Fruit fly (Drosophila melanogaster) whole organism, wandering third instar larva: Measurements from ENCODE around the gene CG14537.

Experiments
- Abd-B ChIP-seq: fragments of >200 bp; optimal IDR thresholded peaks from 2 replicates; lab custom pipeline; 2017; ENCODE audit warnings: missing biosample characterization, missing genetic modification characterization
- CG32264 ChIP-seq: fragments of 200-800 bp; sonication (Bioruptor generic); optimal IDR thresholded peaks from 2 replicates; lab custom pipeline; 2016; ENCODE audit warnings: missing biosample characterization, missing genetic modification characterization
- CG9705 ChIP-seq: fragments of 200-800 bp; sonication (Bioruptor generic); optimal IDR thresholded peaks from 2 replicates; lab custom pipeline; 2018; ENCODE audit warnings: missing biosample characterization, mild to moderate bottlenecking, missing genetic modification characterization
- Dfd ChIP-seq: fragments of >200 bp; optimal IDR thresholded peaks from 2 replicates; lab custom pipeline; 2017; ENCODE audit warnings: missing biosample characterization, missing genetic modification characterization
- GATAd ChIP-seq: sonication (Bioruptor generic); optimal IDR thresholded peaks from 2 replicates; lab custom pipeline; 2016; ENCODE audit warnings: missing biosample characterization, missing genetic modification characterization
- HLH106 ChIP-seq: fragments of 200-800 bp; optimal IDR thresholded peaks from 3 replicates; lab custom pipeline; 2019; ENCODE audit warnings: missing biosample characterization, mild to moderate bottlenecking, missing genetic modification characterization, moderate library complexity
- Hnf4 ChIP-seq: fragments of 200-800 bp; sonication (Bioruptor generic); optimal IDR thresholded peaks from 2 replicates; lab custom pipeline; 2016; ENCODE audit warnings: missing biosample characterization, mild to moderate bottlenecking, missing genetic modification characterization
- Hr78 ChIP-seq: fragments of >200 bp; optimal IDR thresholded peaks from 2 replicates; lab custom pipeline; 2017; ENCODE audit warnings: missing biosample characterization, missing genetic modification characterization
- Hr83 ChIP-seq: fragments of 200-300 bp; sonication (Bioruptor generic); optimal IDR thresholded peaks from 2 replicates; lab custom pipeline; 2016; ENCODE audit warnings: missing biosample characterization, mild to moderate bottlenecking, missing genetic modification characterization, moderate library complexity; ENCODE audit not compliant: poor library complexity, severe bottlenecking
- Jra ChIP-seq: sonication (Bioruptor generic); optimal IDR thresholded peaks from 2 replicates; lab custom pipeline; 2016; ENCODE audit warnings: missing biosample characterization, missing genetic modification characterization
- Mio ChIP-seq: sonication (Bioruptor generic); optimal IDR thresholded peaks from 2 replicates; lab custom pipeline; 2016; ENCODE audit warnings: missing biosample characterization, missing genetic modification characterization
- Myc ChIP-seq: fragments of >200 bp; optimal IDR thresholded peaks from 2 replicates; lab custom pipeline; 2017
- Vsx2 ChIP-seq: fragments of 200-300, 225-300 bp; sonication (Bioruptor generic); optimal IDR thresholded peaks from 2 replicates; lab custom pipeline; 2018; ENCODE audit warnings: missing biosample characterization, missing genetic modification characterization; ENCODE audit not compliant: partially characterized antibody
- brk ChIP-seq: fragments of 200-800 bp; sonication (Bioruptor generic); optimal IDR thresholded peaks from 2 replicates; lab custom pipeline; 2016; ENCODE audit warnings: missing biosample characterization, mild to moderate bottlenecking, missing genetic modification characterization
- dl ChIP-seq, 2 experiments: fragments of 175-275, 200-275 bp in 1 of 2; fragments of 200-275 bp in 1 of 2; sonication (Bioruptor generic); optimal IDR thresholded peaks; lab custom pipeline; 2018; ENCODE audit warnings: mild to moderate bottlenecking in 2 of 2, missing biosample characterization in 2 of 2, missing genetic modification characterization in 2 of 2, moderate library complexity in 2 of 2; ENCODE audit not compliant: partially characterized antibody in 2 of 2, insufficient read depth in 1 of 2
- dmrt93B ChIP-seq: fragments of 200-800 bp; sonication (Bioruptor generic); optimal IDR thresholded peaks from 2 replicates; lab custom pipeline; 2018; ENCODE audit warnings: missing biosample characterization, mild to moderate bottlenecking, missing genetic modification characterization
- dsf ChIP-seq: sonication (Bioruptor generic); optimal IDR thresholded peaks from 2 replicates; lab custom pipeline; 2016; ENCODE audit warnings: missing biosample characterization, missing genetic modification characterization, borderline replicate concordance
- ey ChIP-seq: fragments of 200-800 bp; sonication (Bioruptor generic); optimal IDR thresholded peaks from 2 replicates; lab custom pipeline; 2016; ENCODE audit warnings: missing biosample characterization, missing genetic modification characterization
- foxo ChIP-seq, 2 experiments: fragments of 200-800 bp; sonication (Bioruptor generic); optimal IDR thresholded peaks; 2 replicates in 1 of 2; 3 replicates in 1 of 2; lab custom pipeline; 2016 to 2017; ENCODE audit warnings: missing biosample characterization in 2 of 2, missing genetic modification characterization in 2 of 2
- h ChIP-seq: fragments of 200-800 bp; sonication (Bioruptor generic); optimal IDR thresholded peaks from 3 replicates; lab custom pipeline; 2016; ENCODE audit warnings: missing biosample characterization, mild to moderate bottlenecking, missing genetic modification characterization
- jim ChIP-seq: fragments of 175-275, 200-325 bp; sonication (Bioruptor generic); optimal IDR thresholded peaks from 2 replicates; lab custom pipeline; 2016; ENCODE audit warnings: missing biosample characterization, mild to moderate bottlenecking, missing genetic modification characterization
- lola ChIP-seq: fragments of >200 bp; optimal IDR thresholded peaks from 2 replicates; lab custom pipeline; 2017; ENCODE audit warnings: missing biosample characterization, missing genetic modification characterization
- pan ChIP-seq: fragments of >200 bp; optimal IDR thresholded peaks from 2 replicates; lab custom pipeline; 2017
- psq ChIP-seq: fragments of 200-800 bp; sonication (Bioruptor generic); optimal IDR thresholded peaks from 3 replicates; lab custom pipeline; 2017; ENCODE audit warnings: missing biosample characterization, mild to moderate bottlenecking, missing genetic modification characterization, moderate library complexity
- sage ChIP-seq: fragments of 200-800 bp; sonication (Bioruptor generic); optimal IDR thresholded peaks from 2 replicates; lab custom pipeline; 2016; ENCODE audit warnings: missing biosample characterization, mild to moderate bottlenecking, missing genetic modification characterization
- sv ChIP-seq: fragments of 200-800 bp; sonication (Bioruptor generic); optimal IDR thresholded peaks from 3 replicates; lab custom pipeline; 2016; ENCODE audit warnings: missing biosample characterization, missing genetic modification characterization
- tai ChIP-seq: sonication (Bioruptor generic); optimal IDR thresholded peaks from 2 replicates; lab custom pipeline; 2016; ENCODE audit warnings: missing biosample characterization, missing genetic modification characterization
- woc ChIP-seq: sonication (Bioruptor generic); optimal IDR thresholded peaks from 2 replicates; lab custom pipeline; 2016; ENCODE audit warnings: missing biosample characterization, mild to moderate bottlenecking, missing genetic modification characterization

CG14537 gene

DNA sequence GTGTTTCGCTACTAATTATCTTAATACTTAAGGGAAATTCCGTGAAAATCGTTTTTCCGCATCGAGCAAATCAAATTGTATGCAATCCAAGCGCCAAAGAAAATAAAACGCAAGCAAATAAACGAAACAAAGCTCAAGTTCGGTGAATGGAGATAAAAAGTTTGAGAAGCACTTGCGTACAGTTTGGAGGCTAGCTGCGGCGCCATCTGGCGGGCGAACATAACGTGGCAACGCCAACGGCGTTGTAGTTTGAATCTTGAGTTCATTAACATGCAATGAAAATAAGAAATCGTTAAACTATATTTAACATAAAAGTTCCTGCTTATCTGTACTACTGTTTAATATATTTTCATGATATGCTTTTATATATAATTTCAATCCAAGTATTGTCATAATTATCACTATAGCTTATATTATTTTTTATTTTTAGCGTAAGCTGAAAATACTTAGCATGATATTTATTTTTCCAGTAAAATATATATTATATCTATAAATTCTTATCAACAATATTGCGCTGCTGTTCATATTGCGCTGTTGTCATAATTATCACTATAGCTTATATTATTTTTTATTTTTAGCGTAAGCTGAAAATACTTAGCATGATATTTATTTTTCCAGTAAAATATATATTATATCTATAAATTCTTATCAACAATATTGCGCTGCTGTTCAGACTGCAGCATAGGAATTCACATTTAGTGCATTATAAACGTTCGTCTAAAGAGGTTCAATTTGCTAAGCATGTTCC, 16.3 kb downstream of the CG14537 start, which contains the start of gene lectin-28C:
lectin-28C (plus strand) TSS at position 698 of the 748 bp plus-strand sequence.
- TF ChIP-seq Myc (lab: Kevin White, UChicago), result peak; percentile 86
- peak; percentile 10 for TF ChIP-seq Vsx2
- TF ChIP-seq foxo (GFP tag; optimal IDR thresholded peaks at IDR 0.05; lab: Kevin White, UChicago), result peak in 1 of 2 experiments; percentile 0

DNA sequence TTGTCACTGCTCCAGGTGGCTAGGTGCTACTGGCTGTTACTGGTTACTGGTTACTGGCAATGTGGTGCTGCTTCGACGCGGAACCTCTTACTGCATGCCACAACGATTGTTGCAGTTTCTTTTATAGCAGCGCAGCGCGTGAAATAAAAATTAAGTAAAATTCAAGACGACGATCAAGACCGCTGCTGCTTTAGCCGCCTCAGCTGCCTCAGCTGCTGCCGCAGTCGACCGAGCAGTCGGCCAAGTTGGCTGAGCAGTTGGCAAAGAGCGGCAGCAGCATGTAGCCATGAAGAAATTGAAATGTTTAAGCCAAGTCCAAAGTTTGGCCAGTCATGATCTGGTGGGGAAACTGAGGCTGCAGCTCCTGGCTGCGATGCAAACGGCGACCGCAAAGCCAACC, 20.5 kb downstream of the CG14537 start, which contains the start of gene TwdlE:
TwdlE (minus strand) TSS at position 101 of the 400 bp plus-strand sequence.
- TF ChIP-seq dsf, result no peak
- TF ChIP-seq tai (GFP tag; lab: Kevin White, UChicago), result no peak
- TF ChIP-seq dmrt93B (GFP tag; lab: Kevin White, UChicago), result no peak
- no peak for TF ChIP-seq Hnf4 (GFP tag; lab: Kevin White, UChicago)
- TF ChIP-seq Jra (GFP tag; lab: Kevin White, UChicago), result no peak
- no peak for TF ChIP-seq CG9705 (GFP tag; lab: Kevin White, UChicago)
- no peak for TF ChIP-seq psq
- TF ChIP-seq ey (GFP tag; lab: Kevin White, UChicago), result no peak
- TF ChIP-seq Abd-B (GFP tag; lab: Kevin White, UChicago), result no peak
- TF ChIP-seq GATAd (GFP tag; lab: Kevin White, UChicago), result no peak
- no peak for TF ChIP-seq Mio

DNA sequence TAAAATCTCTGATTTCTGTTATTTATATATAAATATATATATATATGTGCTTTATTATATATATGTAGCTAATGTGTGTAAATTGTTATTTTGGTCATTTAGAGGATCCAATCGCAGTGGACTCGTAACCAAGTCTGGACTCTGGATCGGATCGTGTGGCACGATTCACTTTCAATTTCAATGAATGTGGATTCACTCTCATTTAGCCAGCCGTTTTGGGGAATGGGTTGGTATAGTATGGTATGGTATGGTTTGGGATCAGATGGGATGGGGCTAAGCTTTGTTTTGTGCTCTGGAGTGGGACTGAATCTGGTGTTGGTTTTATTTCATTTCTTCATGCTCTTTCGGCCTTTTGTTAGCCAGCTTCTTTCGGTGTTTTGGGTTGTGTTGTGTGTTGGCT, 21.5 kb downstream of the CG14537 start:
- TF ChIP-seq Hr78 (GFP tag; lab: Kevin White, UChicago), result no peak
- TF ChIP-seq GATAd (GFP tag; lab: Kevin White, UChicago), result no peak
- no peak for TF ChIP-seq CG32264 (GFP tag; lab: Kevin White, UChicago)
- TF ChIP-seq CG9705 (GFP tag; lab: Kevin White, UChicago), result no peak
- no peak for TF ChIP-seq brk (GFP tag; lab: Kevin White, UChicago)
- TF ChIP-seq Dfd (GFP tag; lab: Kevin White, UChicago), result no peak
- TF ChIP-seq pan (lab: Kevin White, UChicago), result no peak
- no peak for TF ChIP-seq Hr83 (GFP tag; lab: Kevin White, UChicago)
- TF ChIP-seq psq, result no peak
- TF ChIP-seq, all 38 proteins: peak for 0

DNA sequence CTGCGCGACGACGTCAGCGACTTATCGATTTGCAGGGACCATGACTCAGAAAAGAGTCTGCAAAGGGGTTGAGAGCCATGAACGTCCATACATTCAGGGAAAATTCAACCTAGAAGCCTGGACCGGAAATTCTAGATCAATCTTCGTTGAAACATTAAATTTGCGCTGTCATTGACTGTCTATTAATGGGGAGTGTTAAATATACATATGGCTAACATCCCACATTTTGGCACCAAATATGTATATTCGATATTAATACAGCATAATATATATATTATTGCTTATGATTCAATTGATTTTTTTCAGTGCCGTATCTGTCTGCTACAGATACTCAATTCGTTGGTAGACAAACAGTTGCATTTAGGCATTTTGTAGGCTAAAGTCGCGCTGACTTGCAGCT, 28.4 kb downstream of the CG14537 start:
- TF ChIP-seq h (GFP tag; lab: Kevin White, UChicago), result no peak
- no peak for TF ChIP-seq Hr83 (GFP tag; lab: Kevin White, UChicago)
- no peak for TF ChIP-seq woc (GFP tag; lab: Kevin White, UChicago)
- TF ChIP-seq Myc (lab: Kevin White, UChicago), result no peak
- TF ChIP-seq dsf, result no peak
- no peak for TF ChIP-seq pan (lab: Kevin White, UChicago)
- TF ChIP-seq Vsx2, result no peak
- no peak for TF ChIP-seq ey (GFP tag; lab: Kevin White, UChicago)
- no peak for TF ChIP-seq psq
- no peak for TF ChIP-seq sv
- TF ChIP-seq CG32264 (GFP tag; lab: Kevin White, UChicago), result no peak
- no peak for TF ChIP-seq HLH106 (tag; lab: Kevin White, UChicago)
- TF ChIP-seq jim (GFP tag; lab: Kevin White, UChicago), result no peak
- TF ChIP-seq Hnf4 (GFP tag; lab: Kevin White, UChicago), result no peak
- TF ChIP-seq sage (GFP tag; lab: Kevin White, UChicago), result no peak
- TF ChIP-seq CG9705 (GFP tag; lab: Kevin White, UChicago), result no peak
- TF ChIP-seq lola (GFP tag; lab: Kevin White, UChicago), result no peak

DNA sequence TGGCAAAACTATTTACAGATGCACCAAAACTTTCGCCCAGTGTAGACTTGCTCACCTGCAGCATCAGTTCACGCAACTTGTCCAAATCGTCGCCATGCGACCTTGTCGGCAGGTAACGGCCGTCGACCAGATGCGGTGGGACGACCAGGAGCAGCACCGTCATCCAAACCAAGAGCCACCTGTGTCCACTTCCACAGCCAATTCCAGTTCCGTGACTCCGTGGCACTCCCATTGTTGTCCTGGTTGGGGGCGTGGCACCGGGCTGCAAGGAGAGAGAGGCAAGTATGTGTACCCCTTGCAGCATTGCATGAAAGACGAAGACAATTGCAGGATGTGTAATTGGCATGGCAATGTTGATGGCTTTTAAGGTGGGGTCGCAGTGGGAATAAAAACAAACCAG, 30.0 kb downstream of the CG14537 start:
- TF ChIP-seq ey (GFP tag; lab: Kevin White, UChicago) (no peak), GATAd (GFP tag; lab: Kevin White, UChicago) (no peak), CG9705 (GFP tag; lab: Kevin White, UChicago) (no peak), psq (no peak), dl (GFP tag; optimal IDR thresholded peaks at IDR 0.05; lab: Kevin White, UChicago; ENCODE audit: insufficient read depth in 1 of 2, partially characterized antibody in 2 of 2) (no peak), CG32264 (GFP tag; lab: Kevin White, UChicago) (no peak), pan (lab: Kevin White, UChicago) (no peak), foxo (GFP tag; optimal IDR thresholded peaks at IDR 0.05; lab: Kevin White, UChicago) (no peak), h (GFP tag; lab: Kevin White, UChicago) (no peak), Hr83 (GFP tag; lab: Kevin White, UChicago) (no peak), HLH106 (tag; lab: Kevin White, UChicago) (no peak), Hr78 (GFP tag; lab: Kevin White, UChicago) (no peak), dsf (no peak), Abd-B (GFP tag; lab: Kevin White, UChicago) (no peak), dmrt93B (GFP tag; lab: Kevin White, UChicago) (no peak), sv (no peak), Vsx2 (no peak)
